Fruit fly (Drosophila melanogaster): ENCODE data around the gene ERR.

ERR gene

DNA sequence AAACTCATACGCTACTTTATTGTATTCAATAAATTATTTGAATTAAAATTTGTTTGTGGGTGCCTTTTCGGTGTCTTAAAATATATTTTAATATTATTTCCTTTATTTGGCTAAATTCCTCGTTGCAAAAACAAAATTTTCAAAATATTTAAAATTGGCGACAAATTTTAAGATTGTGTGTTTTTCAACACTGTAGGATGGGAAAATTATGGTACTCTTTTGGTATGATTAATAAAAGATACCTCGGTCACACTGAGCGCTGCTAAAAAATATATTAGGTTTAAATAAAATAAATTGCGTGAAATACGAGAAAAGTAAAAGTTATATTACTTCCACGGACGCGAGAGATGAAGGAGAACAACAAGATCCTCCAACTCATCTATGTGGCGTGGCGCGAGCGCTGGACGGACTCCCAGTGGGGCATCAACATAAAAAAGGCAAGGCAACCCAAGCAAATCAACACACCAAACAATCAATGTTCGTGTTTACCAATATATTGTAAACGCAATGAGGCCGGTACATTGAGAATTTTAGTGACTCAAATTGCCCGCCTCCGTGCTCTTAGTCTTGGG, 4.7 kb upstream of the ERR start, which contains the start of gene MED24:
Gene MED24 (plus strand): TSS at position 229 of the 572 bp plus-strand sequence.
- TF ChIP-seq EcR (GFP tag; optimal IDR thresholded peaks at IDR 0.05) (no peak), Dll (optimal IDR thresholded peaks at IDR 0.05) (no peak), pan (optimal IDR thresholded peaks at IDR 0.05) (no peak), CG8478 (optimal IDR thresholded peaks at IDR 0.05) (no peak), psq (optimal IDR thresholded peaks at IDR 0.05) (no peak), usp (GFP tag; optimal IDR thresholded peaks at IDR 0.05) (no peak)

DNA sequence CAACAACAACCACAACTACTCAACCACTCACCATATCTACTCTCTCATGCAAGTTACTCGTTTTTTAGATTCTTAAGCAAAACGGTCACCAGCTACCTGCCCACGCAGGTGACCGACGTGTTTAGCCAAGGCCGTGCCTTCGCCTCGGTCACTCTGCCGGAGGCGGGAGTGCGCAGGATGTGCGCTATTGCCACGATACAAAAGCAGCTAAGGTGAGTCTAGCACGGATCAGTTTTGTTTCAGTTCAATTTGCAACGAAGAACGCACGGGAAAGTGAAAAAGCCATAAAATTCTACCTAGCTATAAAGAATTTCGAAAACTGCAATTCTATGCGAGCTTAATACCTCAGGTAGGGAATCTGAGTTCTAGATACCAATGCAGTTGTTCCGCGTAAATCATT, 2.8 kb upstream of the ERR start:
- TF ChIP-seq psq (optimal IDR thresholded peaks at IDR 0.05) (no peak), CG8478 (optimal IDR thresholded peaks at IDR 0.05) (no peak), usp (GFP tag; optimal IDR thresholded peaks at IDR 0.05) (no peak), pan (optimal IDR thresholded peaks at IDR 0.05) (no peak), Dll (optimal IDR thresholded peaks at IDR 0.05) (no peak)

DNA sequence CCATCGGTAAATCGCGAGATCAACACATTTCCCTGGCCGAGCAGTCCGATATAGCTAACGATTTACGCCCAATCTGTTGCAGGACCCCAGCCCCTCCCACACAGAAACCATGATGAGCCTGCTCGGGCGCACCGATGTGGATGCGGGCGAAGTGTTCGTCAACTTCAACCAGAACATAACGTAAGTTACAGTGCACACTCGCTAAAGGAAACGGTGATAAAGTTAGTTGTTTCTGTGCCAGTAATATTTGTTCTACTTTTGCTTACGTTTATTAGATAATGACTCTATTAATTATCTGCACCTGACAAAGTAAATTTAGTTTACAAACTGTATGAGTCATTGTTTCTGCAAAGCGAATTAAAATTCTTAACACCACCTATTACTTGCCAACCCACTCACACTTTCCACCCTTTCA, 933 bp upstream of the ERR start:
- TF ChIP-seq CG8478 (optimal IDR thresholded peaks at IDR 0.05) (no peak), pan (optimal IDR thresholded peaks at IDR 0.05) (no peak), usp (GFP tag; optimal IDR thresholded peaks at IDR 0.05) (no peak)

DNA sequence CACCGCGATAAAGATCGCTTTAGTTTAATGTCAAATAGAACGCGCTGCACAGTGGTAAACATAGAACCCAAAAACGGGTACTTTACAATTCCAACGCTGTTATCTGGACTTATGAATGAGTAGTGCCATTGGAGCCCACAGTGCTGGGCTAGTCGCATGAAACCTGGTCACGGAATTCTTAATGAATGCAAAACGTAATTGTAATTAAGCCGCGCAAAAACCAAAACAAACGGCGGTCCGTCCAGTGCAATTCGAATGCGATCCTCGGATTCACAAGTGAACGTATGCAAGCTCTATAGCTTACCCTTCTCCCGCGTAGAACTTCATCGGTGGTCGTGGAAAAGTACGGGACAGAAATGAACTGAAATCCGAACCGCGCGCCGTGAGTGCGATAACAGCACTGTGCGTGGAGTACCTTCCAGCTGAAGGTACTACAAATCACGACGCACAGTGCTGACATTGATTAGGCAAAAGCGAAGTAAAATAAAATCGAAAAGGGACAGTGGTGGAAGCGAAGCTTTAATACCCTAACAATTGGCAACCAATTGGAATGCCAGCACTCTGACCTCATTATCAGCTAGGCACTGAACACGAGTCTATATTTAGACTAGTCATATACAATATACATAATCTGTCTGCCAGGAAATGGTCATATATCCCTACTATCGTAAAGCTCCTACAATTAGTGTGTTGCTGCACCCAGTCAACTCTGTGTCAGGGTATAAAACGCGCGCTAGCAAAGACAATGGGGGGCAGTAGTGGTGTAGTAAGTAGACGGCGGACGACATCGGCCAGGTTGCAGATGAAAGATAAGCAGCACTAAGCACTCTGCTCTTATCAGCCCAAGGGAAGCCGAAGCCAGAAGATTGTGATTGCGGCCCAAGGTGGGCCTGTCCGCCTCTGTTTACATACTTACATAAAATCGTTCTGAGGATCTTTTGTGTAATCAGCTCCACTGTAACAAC, 926 bp downstream of the ERR start:
- TF ChIP-seq pan (optimal IDR thresholded peaks at IDR 0.05) = no peak
- TF ChIP-seq CG8478 (optimal IDR thresholded peaks at IDR 0.05) = no peak
- no peak for TF ChIP-seq Dll (optimal IDR thresholded peaks at IDR 0.05)
- TF ChIP-seq EcR (GFP tag; optimal IDR thresholded peaks at IDR 0.05) = no peak
- TF ChIP-seq usp (GFP tag; optimal IDR thresholded peaks at IDR 0.05) = no peak
- no peak for TF ChIP-seq psq (optimal IDR thresholded peaks at IDR 0.05)

DNA sequence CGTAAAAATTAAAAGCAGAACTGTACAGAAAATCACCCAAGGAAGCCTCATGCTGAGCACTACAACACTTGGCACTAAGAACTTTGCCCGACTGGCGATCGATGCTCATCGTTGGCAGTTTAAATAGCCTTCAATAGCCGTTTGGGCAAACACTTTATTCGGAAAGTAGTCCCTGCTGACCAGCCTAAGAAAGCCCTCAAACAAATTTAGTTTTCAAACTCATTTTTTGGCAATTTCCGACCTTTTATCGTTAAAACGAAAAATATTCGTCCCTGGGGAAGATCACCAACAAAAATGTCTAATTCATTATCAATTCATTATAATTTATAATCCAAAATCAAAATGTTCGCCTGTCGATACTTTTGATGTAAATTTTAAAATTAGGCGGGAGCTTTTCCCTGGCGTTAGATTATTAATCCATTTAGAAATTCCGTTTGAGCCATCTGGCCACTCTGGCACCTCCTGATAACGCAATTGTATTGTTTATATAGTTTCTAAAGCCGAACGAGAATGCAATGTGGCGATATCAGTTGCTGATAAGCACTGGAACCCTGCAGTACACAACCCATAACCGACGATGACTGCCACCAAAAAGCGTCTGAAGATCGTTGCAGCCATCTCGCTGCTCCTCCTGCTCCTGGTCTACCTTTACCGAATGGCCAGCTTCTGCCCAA, 5.9 kb downstream of the ERR start, which contains the start of the genes mthl7 and Uxs:
Gene mthl7 (minus strand): TSS at position 51 of the 674 bp plus-strand sequence.
Gene Uxs (plus strand): TSS at position 460 of the 674 bp plus-strand sequence.
- no peak for TF ChIP-seq psq (optimal IDR thresholded peaks at IDR 0.05)
- no peak for TF ChIP-seq EcR (GFP tag; optimal IDR thresholded peaks at IDR 0.05)
- no peak for TF ChIP-seq Dll (optimal IDR thresholded peaks at IDR 0.05)
- no peak for TF ChIP-seq usp (GFP tag; optimal IDR thresholded peaks at IDR 0.05)
- no peak for TF ChIP-seq pan (optimal IDR thresholded peaks at IDR 0.05)
- TF ChIP-seq CG8478 (optimal IDR thresholded peaks at IDR 0.05) = no peak

DNA sequence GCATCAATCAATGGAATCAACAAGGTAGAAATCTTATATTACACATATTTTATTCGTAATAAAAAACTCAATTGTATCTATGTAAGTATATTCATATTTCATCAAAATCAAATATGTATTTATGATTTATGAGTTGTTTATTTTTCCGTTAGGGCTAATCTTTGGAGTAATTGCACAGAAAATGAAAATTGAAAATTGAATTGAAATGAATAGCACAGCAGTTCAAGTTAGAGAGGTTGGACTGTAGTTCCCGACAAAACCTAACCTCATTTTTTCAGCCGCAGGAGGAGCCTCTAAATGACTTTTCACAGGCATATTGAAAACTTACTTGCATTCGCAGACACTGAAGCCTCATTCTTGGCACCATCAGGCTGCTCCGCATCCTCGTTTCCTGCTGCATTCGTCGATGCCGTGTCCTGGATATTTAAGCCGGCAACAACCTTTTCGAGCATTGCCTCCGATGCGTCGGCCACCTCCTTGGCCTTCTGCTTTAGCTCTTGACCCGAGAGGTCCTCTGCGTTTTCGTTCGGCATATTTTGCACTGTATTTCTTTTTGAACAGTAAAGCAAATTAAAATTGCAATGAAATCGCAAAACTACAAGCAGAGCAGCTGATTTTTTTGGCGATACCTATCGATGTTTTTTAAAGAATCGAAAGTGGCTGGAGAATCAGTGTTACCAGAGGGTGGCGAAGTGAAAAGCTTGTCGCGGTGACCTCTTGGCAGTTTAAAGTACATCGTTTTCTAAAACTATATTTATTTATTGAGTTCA, 8.5 kb downstream of the ERR start, which contains the start of gene Nmt:
Gene Nmt (minus strand): TSS at position 635 of the 770 bp plus-strand sequence.
- no peak for TF ChIP-seq usp (GFP tag; optimal IDR thresholded peaks at IDR 0.05)
- TF ChIP-seq pan (optimal IDR thresholded peaks at IDR 0.05) = no peak
- TF ChIP-seq CG8478 (optimal IDR thresholded peaks at IDR 0.05) = no peak
- TF ChIP-seq EcR (GFP tag; optimal IDR thresholded peaks at IDR 0.05) = no peak
- TF ChIP-seq Dll (optimal IDR thresholded peaks at IDR 0.05) = no peak
- no peak for TF ChIP-seq psq (optimal IDR thresholded peaks at IDR 0.05)

DNA sequence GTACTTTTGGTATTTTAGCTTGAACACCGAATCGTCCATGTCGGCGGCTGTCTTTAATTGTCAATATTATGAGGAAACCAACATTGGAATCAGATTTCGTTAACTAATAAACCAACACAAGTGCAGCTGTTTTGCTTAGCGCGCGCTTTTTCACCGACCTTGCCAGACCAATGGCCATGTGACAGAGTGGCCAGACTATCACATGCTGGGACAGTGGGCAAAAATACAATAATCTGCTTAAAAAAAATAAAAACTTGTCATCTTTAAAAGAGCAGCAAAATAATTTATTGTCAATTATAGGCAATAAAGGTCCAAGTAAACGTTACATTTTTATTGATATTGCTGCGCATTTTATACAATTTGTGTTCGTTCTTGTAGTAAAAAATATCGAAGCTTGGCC, 10.7 kb downstream of the ERR start, which contains the start of gene RecQ4:
Gene RecQ4 (minus strand): TSS at position 161 of the 400 bp plus-strand sequence.
- TF ChIP-seq psq (optimal IDR thresholded peaks at IDR 0.05) = no peak
- TF ChIP-seq usp (GFP tag; optimal IDR thresholded peaks at IDR 0.05) = no peak
- no peak for TF ChIP-seq pan (optimal IDR thresholded peaks at IDR 0.05)
- no peak for TF ChIP-seq EcR (GFP tag; optimal IDR thresholded peaks at IDR 0.05)
- no peak for TF ChIP-seq CG8478 (optimal IDR thresholded peaks at IDR 0.05)
- TF ChIP-seq Dll (optimal IDR thresholded peaks at IDR 0.05) = no peak

DNA sequence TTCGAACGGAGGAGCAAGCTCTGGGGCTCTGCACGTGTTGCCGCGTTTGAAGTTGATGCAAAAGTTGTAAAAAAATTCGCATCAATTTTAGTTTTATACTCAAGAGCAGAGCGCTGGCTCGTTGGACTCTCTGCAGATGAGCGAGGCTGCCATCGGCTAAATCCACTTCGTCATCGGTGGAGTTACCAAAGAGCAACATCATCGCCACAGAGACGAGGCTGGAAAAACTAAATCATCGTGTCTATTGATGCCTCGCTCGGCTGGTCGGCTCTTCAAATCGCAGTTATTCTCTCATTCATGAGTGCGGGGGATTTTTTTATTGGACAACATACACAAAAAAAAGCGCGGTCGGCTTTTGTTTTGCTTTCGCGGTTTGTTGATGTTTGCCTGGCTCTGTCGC, 21.0 kb downstream of the ERR start, which contains the start of gene CG13675:
Gene CG13675 (minus strand): TSS at position 83 of the 400 bp plus-strand sequence.
- TF ChIP-seq pan (optimal IDR thresholded peaks at IDR 0.05) = no peak
- TF ChIP-seq Dll (optimal IDR thresholded peaks at IDR 0.05) = no peak
- no peak for TF ChIP-seq CG8478 (optimal IDR thresholded peaks at IDR 0.05)
- no peak for TF ChIP-seq psq (optimal IDR thresholded peaks at IDR 0.05)
- TF ChIP-seq EcR (GFP tag; optimal IDR thresholded peaks at IDR 0.05) = no peak
- no peak for TF ChIP-seq usp (GFP tag; optimal IDR thresholded peaks at IDR 0.05)

DNA sequence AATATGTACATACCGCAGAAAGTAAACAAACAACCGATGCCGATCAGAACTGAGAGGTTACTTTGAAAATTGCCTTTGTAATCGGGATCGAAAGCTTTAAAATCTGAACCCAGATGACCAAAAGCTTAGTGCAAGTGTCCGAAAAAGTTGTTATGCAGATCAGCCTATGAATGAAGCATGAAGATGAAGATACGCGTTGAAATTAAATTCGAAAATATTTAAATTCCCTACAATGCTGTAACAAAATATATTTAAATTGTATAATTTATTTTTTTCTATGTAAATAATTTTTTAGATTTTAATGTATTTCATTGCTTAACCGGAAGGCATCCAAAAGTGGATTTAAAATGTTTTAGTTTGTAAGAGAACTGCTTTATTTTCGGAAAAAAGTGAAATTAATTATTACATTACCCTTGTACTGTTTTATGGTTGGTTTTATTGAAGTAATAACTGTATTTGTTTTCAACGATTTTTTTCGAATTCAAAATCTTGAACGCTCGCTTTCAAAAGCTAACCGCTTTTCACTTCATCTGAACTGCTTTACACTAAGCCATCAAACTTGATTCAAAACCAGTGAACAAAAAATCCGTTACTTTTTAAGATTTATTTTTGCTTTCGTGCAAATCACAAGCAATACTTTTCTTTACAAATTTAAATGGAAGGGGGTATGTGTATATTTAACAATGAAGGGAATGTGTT, 26.6 kb downstream of the ERR start, which contains the start of gene CG43886:
Gene CG43886 (minus strand): TSS at position 51 of the 699 bp plus-strand sequence.
- TF ChIP-seq psq (optimal IDR thresholded peaks at IDR 0.05) (no peak), EcR (GFP tag; optimal IDR thresholded peaks at IDR 0.05) (no peak), Dll (optimal IDR thresholded peaks at IDR 0.05) (no peak), pan (optimal IDR thresholded peaks at IDR 0.05) (no peak), usp (GFP tag; optimal IDR thresholded peaks at IDR 0.05) (no peak), CG8478 (optimal IDR thresholded peaks at IDR 0.05) (no peak)

DNA sequence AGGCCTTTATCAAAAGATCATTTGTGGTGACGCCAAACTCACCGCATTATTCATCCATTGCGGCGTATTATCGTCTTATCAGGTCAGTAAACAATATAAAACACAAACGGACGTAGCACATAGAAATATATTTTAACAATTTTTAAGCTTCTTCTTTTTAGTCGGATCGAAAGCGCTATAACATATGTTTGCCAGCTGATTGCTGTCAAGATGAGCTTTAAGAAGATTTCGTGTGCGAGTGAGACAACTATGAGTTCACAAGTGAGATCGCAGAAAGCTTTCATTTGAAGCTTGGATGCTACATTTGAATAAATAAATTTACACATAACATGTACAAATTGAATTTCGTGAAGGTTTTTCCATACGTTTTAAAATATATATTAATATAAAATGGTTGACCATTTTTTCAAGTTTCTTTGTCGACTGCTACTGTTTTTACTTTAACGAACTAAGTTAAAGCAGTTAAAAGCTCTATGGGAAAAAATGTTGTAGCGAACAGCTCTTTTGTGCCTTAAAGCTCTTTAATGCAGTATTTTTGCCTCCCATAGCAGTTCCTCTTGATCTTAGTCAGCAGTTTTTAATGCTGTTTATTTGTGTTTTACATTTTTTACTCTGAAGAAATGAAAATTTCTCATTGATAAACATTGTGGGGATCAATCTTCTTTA, 27.6 kb downstream of the ERR start, which contains the start of gene CG42445:
Gene CG42445 (minus strand): TSS at position 186 of the 666 bp plus-strand sequence.
- TF ChIP-seq Dll (optimal IDR thresholded peaks at IDR 0.05) (no peak), usp (GFP tag; optimal IDR thresholded peaks at IDR 0.05) (no peak), CG8478 (optimal IDR thresholded peaks at IDR 0.05) (no peak), EcR (GFP tag; optimal IDR thresholded peaks at IDR 0.05) (no peak), pan (optimal IDR thresholded peaks at IDR 0.05) (no peak), psq (optimal IDR thresholded peaks at IDR 0.05) (no peak)

All from whole organism.